Fruit fly (Drosophila melanogaster) whole organism, wandering third instar larva: ENCODE results near the gene CG1090.
A peak's percentile ranks its signal among the peaks of the same experiment; 100 is the strongest.

Experiments used
- Abd-B ChIP-seq: fragments of >200 bp; optimal IDR thresholded peaks from 2 replicates; lab custom pipeline; 2017; ENCODE audit warnings: missing biosample characterization, missing genetic modification characterization
- CG32264 ChIP-seq: fragments of 200-800 bp; sonication (Bioruptor generic); optimal IDR thresholded peaks from 2 replicates; lab custom pipeline; 2016; ENCODE audit warnings: missing biosample characterization, missing genetic modification characterization
- CG9705 ChIP-seq: fragments of 200-800 bp; sonication (Bioruptor generic); optimal IDR thresholded peaks from 2 replicates; lab custom pipeline; 2018; ENCODE audit warnings: missing biosample characterization, mild to moderate bottlenecking, missing genetic modification characterization
- CrebA ChIP-seq: fragments of 200-800 bp; sonication (Bioruptor generic); optimal IDR thresholded peaks from 2 replicates; lab custom pipeline; 2016; ENCODE audit warnings: missing biosample characterization, mild to moderate bottlenecking, missing genetic modification characterization, borderline replicate concordance
- GATAd ChIP-seq: sonication (Bioruptor generic); optimal IDR thresholded peaks from 2 replicates; lab custom pipeline; 2016; ENCODE audit warnings: missing biosample characterization, missing genetic modification characterization
- HLH106 ChIP-seq: fragments of 200-800 bp; optimal IDR thresholded peaks from 3 replicates; lab custom pipeline; 2019; ENCODE audit warnings: missing biosample characterization, mild to moderate bottlenecking, missing genetic modification characterization, moderate library complexity
- Hnf4 ChIP-seq: fragments of 200-800 bp; sonication (Bioruptor generic); optimal IDR thresholded peaks from 2 replicates; lab custom pipeline; 2016; ENCODE audit warnings: missing biosample characterization, mild to moderate bottlenecking, missing genetic modification characterization
- Hr83 ChIP-seq: fragments of 200-300 bp; sonication (Bioruptor generic); optimal IDR thresholded peaks from 2 replicates; lab custom pipeline; 2016; ENCODE audit warnings: missing biosample characterization, mild to moderate bottlenecking, missing genetic modification characterization, moderate library complexity; ENCODE audit not compliant: poor library complexity, severe bottlenecking
- Jra ChIP-seq: sonication (Bioruptor generic); optimal IDR thresholded peaks from 2 replicates; lab custom pipeline; 2016; ENCODE audit warnings: missing biosample characterization, missing genetic modification characterization
- Mio ChIP-seq: sonication (Bioruptor generic); optimal IDR thresholded peaks from 2 replicates; lab custom pipeline; 2016; ENCODE audit warnings: missing biosample characterization, missing genetic modification characterization
- Myc ChIP-seq: fragments of >200 bp; optimal IDR thresholded peaks from 2 replicates; lab custom pipeline; 2017
- N ChIP-seq: fragments of >200 bp; optimal IDR thresholded peaks from 2 replicates; lab custom pipeline; 2018; ENCODE audit warnings: missing biosample characterization, missing external identifiers, missing genetic modification characterization
- OdsH ChIP-seq: fragments of 200-800 bp; sonication (Bioruptor generic); optimal IDR thresholded peaks from 2 replicates; lab custom pipeline; 2016; ENCODE audit warnings: missing biosample characterization, mild to moderate bottlenecking, missing genetic modification characterization
- Rel ChIP-seq, 2 experiments: fragments of 200-800 bp; sonication (Bioruptor generic) in 1 of 2; optimal IDR thresholded peaks; 2 replicates in 1 of 2; 3 replicates in 1 of 2; lab custom pipeline; 2016 to 2019; ENCODE audit warnings: mild to moderate bottlenecking in 2 of 2, missing biosample characterization in 2 of 2, missing genetic modification characterization in 2 of 2, moderate library complexity in 1 of 2
- Sp1 ChIP-seq: fragments of 200-800 bp; sonication (Bioruptor generic); optimal IDR thresholded peaks from 3 replicates; lab custom pipeline; 2019; ENCODE audit warnings: missing biosample characterization, mild to moderate bottlenecking, missing genetic modification characterization, moderate library complexity
- Vsx2 ChIP-seq: fragments of 200-300, 225-300 bp; sonication (Bioruptor generic); optimal IDR thresholded peaks from 2 replicates; lab custom pipeline; 2018; ENCODE audit warnings: missing biosample characterization, missing genetic modification characterization; ENCODE audit not compliant: partially characterized antibody
- dmrt93B ChIP-seq: fragments of 200-800 bp; sonication (Bioruptor generic); optimal IDR thresholded peaks from 2 replicates; lab custom pipeline; 2018; ENCODE audit warnings: missing biosample characterization, mild to moderate bottlenecking, missing genetic modification characterization
- dsf ChIP-seq: sonication (Bioruptor generic); optimal IDR thresholded peaks from 2 replicates; lab custom pipeline; 2016; ENCODE audit warnings: missing biosample characterization, missing genetic modification characterization, borderline replicate concordance
- ey ChIP-seq: fragments of 200-800 bp; sonication (Bioruptor generic); optimal IDR thresholded peaks from 2 replicates; lab custom pipeline; 2016; ENCODE audit warnings: missing biosample characterization, missing genetic modification characterization
- foxo ChIP-seq, 2 experiments: fragments of 200-800 bp; sonication (Bioruptor generic); optimal IDR thresholded peaks; 2 replicates in 1 of 2; 3 replicates in 1 of 2; lab custom pipeline; 2016 to 2017; ENCODE audit warnings: missing biosample characterization in 2 of 2, missing genetic modification characterization in 2 of 2
- fru ChIP-seq: fragments of 200-800 bp; sonication (Bioruptor generic); optimal IDR thresholded peaks from 3 replicates; lab custom pipeline; 2016; ENCODE audit warnings: missing biosample characterization, mild to moderate bottlenecking, missing genetic modification characterization
- h ChIP-seq: fragments of 200-800 bp; sonication (Bioruptor generic); optimal IDR thresholded peaks from 3 replicates; lab custom pipeline; 2016; ENCODE audit warnings: missing biosample characterization, mild to moderate bottlenecking, missing genetic modification characterization
- pan ChIP-seq: fragments of >200 bp; optimal IDR thresholded peaks from 2 replicates; lab custom pipeline; 2017
- psq ChIP-seq: fragments of 200-800 bp; sonication (Bioruptor generic); optimal IDR thresholded peaks from 3 replicates; lab custom pipeline; 2017; ENCODE audit warnings: missing biosample characterization, mild to moderate bottlenecking, missing genetic modification characterization, moderate library complexity
- sage ChIP-seq: fragments of 200-800 bp; sonication (Bioruptor generic); optimal IDR thresholded peaks from 2 replicates; lab custom pipeline; 2016; ENCODE audit warnings: missing biosample characterization, mild to moderate bottlenecking, missing genetic modification characterization
- sv ChIP-seq: fragments of 200-800 bp; sonication (Bioruptor generic); optimal IDR thresholded peaks from 3 replicates; lab custom pipeline; 2016; ENCODE audit warnings: missing biosample characterization, missing genetic modification characterization
- woc ChIP-seq: sonication (Bioruptor generic); optimal IDR thresholded peaks from 2 replicates; lab custom pipeline; 2016; ENCODE audit warnings: missing biosample characterization, mild to moderate bottlenecking, missing genetic modification characterization

CG1090 gene

dm6 chr3R:4359625-4360024 is at the start of gene CG1090:
CG1090 (plus strand) TSS chr3R:4359883.
- TF ChIP-seq Myc (lab: Kevin White, UChicago) = no peak
- no peak for TF ChIP-seq CG32264 (GFP tag; lab: Kevin White, UChicago)
- no peak for TF ChIP-seq Mio
- TF ChIP-seq OdsH (GFP tag; lab: Kevin White, UChicago) = no peak
- TF ChIP-seq Hnf4 (GFP tag; lab: Kevin White, UChicago) = no peak
- TF ChIP-seq Hr83 (GFP tag; lab: Kevin White, UChicago) = no peak
- TF ChIP-seq Sp1 (GFP tag; lab: Kevin White, UChicago) = no peak
- no peak for TF ChIP-seq dmrt93B
- TF ChIP-seq sage (GFP tag; lab: Kevin White, UChicago) = no peak
- TF ChIP-seq woc (GFP tag; lab: Kevin White, UChicago) = no peak
- TF ChIP-seq foxo (GFP tag; optimal IDR thresholded peaks at IDR 0.05; lab: Kevin White, UChicago) = no peak
- no peak for TF ChIP-seq sv (GFP tag; lab: Kevin White, UChicago)
- TF ChIP-seq CG9705 = no peak
- TF ChIP-seq N (GFP tag; lab: Kevin White, UChicago) = no peak
- TF ChIP-seq Abd-B = no peak

- TF ChIP-seq Jra (GFP tag; lab: Kevin White, UChicago) (peak; percentile 64), fru (no peak)
- TF ChIP-seq, all 38 proteins: peak for 1
Observed at dm6 chr3R:4310683-4311066, 49.0 kb upstream of the CG1090 start, which contains the start of gene Vps24. Vps24 (minus strand) TSS chr3R:4310947.

dm6 chr3R:4311067-4311723 is 48.5 kb upstream of the CG1090 start, which contains the start of gene Suv3:
Suv3 (plus strand) TSS chr3R:4311555.
- peak; percentile 34 for TF ChIP-seq psq (GFP tag; lab: Kevin White, UChicago)
- TF ChIP-seq OdsH (GFP tag; lab: Kevin White, UChicago) = no peak
- no peak for TF ChIP-seq dsf (GFP tag; lab: Kevin White, UChicago)
- TF ChIP-seq h = no peak
- no peak for TF ChIP-seq sage (GFP tag; lab: Kevin White, UChicago)
- TF ChIP-seq pan (lab: Kevin White, UChicago) = no peak
- peak; percentile 69 for TF ChIP-seq HLH106 (tag; lab: Kevin White, UChicago)
- TF ChIP-seq Myc (lab: Kevin White, UChicago) = no peak
- peak; percentile 41 for TF ChIP-seq Sp1 (GFP tag; lab: Kevin White, UChicago)
- TF ChIP-seq dmrt93B = no peak
- no peak for TF ChIP-seq Rel (GFP tag; optimal IDR thresholded peaks at IDR 0.05; lab: Kevin White, UChicago)
- peak; percentile 33 for TF ChIP-seq Rel (tag; optimal IDR thresholded peaks at IDR 0.05; lab: Kevin White, UChicago)
- TF ChIP-seq, all 38 proteins: peak for 4

dm6 chr3R:4318589-4318988 is 41.1 kb upstream of the CG1090 start:
- TF ChIP-seq CG32264 (GFP tag; lab: Kevin White, UChicago) (no peak), ey (GFP tag; lab: Kevin White, UChicago) (no peak), CrebA (GFP tag; lab: Kevin White, UChicago) (no peak), h (no peak), foxo (GFP tag; optimal IDR thresholded peaks at IDR 0.05; lab: Kevin White, UChicago) (no peak), sv (GFP tag; lab: Kevin White, UChicago) (no peak), woc (GFP tag; lab: Kevin White, UChicago) (no peak), Jra (GFP tag; lab: Kevin White, UChicago) (no peak), Myc (lab: Kevin White, UChicago) (no peak)

dm6 chr3R:4318999-4319398 is 40.7 kb upstream of the CG1090 start, which contains the start of gene Syt14:
Syt14 (minus strand) TSS chr3R:4319069.
- no peak for TF ChIP-seq Rel (GFP tag; optimal IDR thresholded peaks at IDR 0.05; lab: Kevin White, UChicago)
- TF ChIP-seq Rel (tag; optimal IDR thresholded peaks at IDR 0.05; lab: Kevin White, UChicago) = no peak
- TF ChIP-seq Vsx2 (GFP tag; lab: Kevin White, UChicago) = no peak
- TF ChIP-seq GATAd = no peak
- TF ChIP-seq Jra (GFP tag; lab: Kevin White, UChicago) = no peak
- no peak for TF ChIP-seq foxo (GFP tag; optimal IDR thresholded peaks at IDR 0.05; lab: Kevin White, UChicago)
- TF ChIP-seq dmrt93B = no peak
- TF ChIP-seq h = no peak
